Worm (Caenorhabditis elegans) whole organism, L4 larva: ENCODE results near the gene sra-12.
"Not testable (repeated sequence)": the region's sequence is repeated elsewhere in the genome, so short reads cannot be mapped to it uniquely, and the experiment has no call there.

Experiments used
- R02D3.7 ChIP-seq: fragments of 150-350 bp; sonication (generic microtip); optimal IDR thresholded peaks from 3 replicates; lab custom pipeline; 2014; ENCODE audit warnings: missing biosample characterization, missing genetic modification characterization
- cey-2 ChIP-seq: sonication (generic microtip); optimal IDR thresholded peaks from 3 replicates; lab custom pipeline; 2017; ENCODE audit warnings: missing genetic modification characterization, mild to moderate bottlenecking, missing compliant biosample characterization, antibody characterized with exemption, borderline replicate concordance; ENCODE audit not compliant: insufficient read depth
- daf-19 ChIP-seq: fragments of 200-800 bp; sonication (Bioruptor generic); conservative IDR thresholded peaks from 2 replicates; pipeline ENCODE4 v1.3.6; 2022; ENCODE audit warnings: missing genetic modification characterization, missing compliant biosample characterization
- lin-29 ChIP-seq: fragments of 200-800 bp; sonication (Bioruptor generic); IDR thresholded peaks from 2 replicates; pipeline ENCODE4 v1.3.6; 2022; ENCODE audit warnings: missing genetic modification reagents, missing genetic modification characterization, missing compliant biosample characterization
- mep-1 ChIP-seq: fragments of 150-350 bp; sonication (generic microtip); optimal IDR thresholded peaks from 3 replicates; lab custom pipeline; 2014; ENCODE audit warnings: missing biosample characterization, missing genetic modification characterization
- nhr-111 ChIP-seq: fragments of 200-800 bp; sonication (Bioruptor generic); optimal IDR thresholded peaks from 2 replicates; lab custom pipeline; 2018; ENCODE audit warnings: mild to moderate bottlenecking, missing genetic modification characterization, missing compliant biosample characterization
- nhr-25 ChIP-seq: sonication (generic microtip); optimal IDR thresholded peaks from 2 replicates; lab custom pipeline; 2017; ENCODE audit warnings: missing genetic modification characterization, mild to moderate bottlenecking, missing compliant biosample characterization, antibody characterized with exemption, moderate library complexity, borderline replicate concordance; ENCODE audit not compliant: insufficient read depth
- pha-4 ChIP-seq, 2 experiments: fragments of 150-350 bp in 1 of 2; fragments of 200-800 bp in 1 of 2; sonication (Bioruptor generic) in 1 of 2; IDR thresholded peaks in 1 of 2; optimal IDR thresholded peaks in 1 of 2; 2 replicates each; pipeline versions ENCODE4 v1.3.6 to Lab custom; 2014 to 2022; ENCODE audit warnings: missing genetic modification characterization in 2 of 2, missing genetic modification reagents in 2 of 2, missing biosample characterization in 1 of 2, missing compliant biosample characterization in 1 of 2
- rbr-2 ChIP-seq: sonication (generic microtip); optimal IDR thresholded peaks from 2 replicates; lab custom pipeline; 2016; ENCODE audit warnings: missing genotype, missing genetic modification characterization, missing compliant biosample characterization
- unc-130 ChIP-seq: sonication (generic microtip); optimal IDR thresholded peaks from 2 replicates; lab custom pipeline; 2016; ENCODE audit warnings: missing genetic modification reagents, missing genetic modification characterization, missing compliant biosample characterization
- unc-39 ChIP-seq: sonication (generic microtip); optimal IDR thresholded peaks from 2 replicates; lab custom pipeline; 2017; ENCODE audit warnings: missing biosample characterization, missing genetic modification characterization
- ztf-11 ChIP-seq: fragments of 150-350 bp; optimal IDR thresholded peaks from 2 replicates; lab custom pipeline; 2014; ENCODE audit warnings: missing biosample characterization, missing genetic modification characterization

- TF ChIP-seq unc-39 (tag; lab: Kevin White, UChicago); mep-1 (tag; lab: Kevin White, UChicago); unc-130 (GFP tag; lab: Kevin White, UChicago); lin-29; pha-4 (GFP tag; IDR thresholded peaks at IDR 0.05; lab: Robert Waterston, UW); pha-4 (tag; optimal IDR thresholded peaks at IDR 0.05; lab: Kevin White, UChicago); rbr-2 (tag; lab: Kevin White, UChicago); nhr-111 (GFP tag; lab: Kevin White, UChicago); ztf-11 (tag; lab: Kevin White, UChicago); nhr-25 (tag; lab: Kevin White, UChicago); R02D3.7 (tag; lab: Kevin White, UChicago); daf-19; cey-2 (tag; lab: Kevin White, UChicago): not testable (repeated sequence)
Measured at ce11 chrII:10904379-10904778, at the start of gene sra-12.
